ENCODE assay signal across 3 fruit fly cellular contexts in the genomic region with DNA sequence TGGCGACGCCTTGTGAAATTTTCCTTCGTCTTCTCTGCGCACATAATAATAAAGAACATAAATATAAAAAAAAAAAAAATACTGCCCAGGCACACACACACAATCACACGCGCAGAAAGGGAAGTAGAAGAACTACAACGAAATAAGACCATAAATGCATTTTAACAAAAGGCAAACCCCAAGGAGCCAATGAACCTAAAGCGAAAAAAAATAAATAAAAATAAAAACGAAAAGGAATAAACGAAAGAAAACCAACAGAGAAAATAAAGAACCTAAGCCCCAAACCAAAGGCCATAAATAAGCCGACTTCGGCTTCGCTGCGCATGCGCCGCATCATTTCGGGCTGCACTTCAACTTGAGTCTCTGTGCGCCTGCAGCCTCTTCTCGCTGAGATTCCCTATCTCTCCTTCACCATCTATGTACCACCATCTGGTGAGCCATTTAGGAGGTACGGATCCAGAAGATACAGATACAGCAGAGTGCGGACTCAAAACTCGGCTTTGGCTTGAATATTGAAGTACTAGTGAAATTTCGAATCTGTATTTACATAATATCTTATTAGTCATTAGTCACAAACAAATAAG.
TF ChIP-seq lines count a peak whose summit lies in the region.

No protein-coding gene starts in this region.

TF ChIP-seq in whole organism, embryonic, 481 proteins besides CTCF, POLR2A, EP300 and RAD21 (continued from another document and continues in another):
- TF ChIP-seq CG14710 (tag; optimal IDR thresholded peaks at IDR 0.05; lab: Kevin White, UChicago), result peak; percentile 5
- peak; percentile 3 for TF ChIP-seq CG17829 (tag; optimal IDR thresholded peaks at IDR 0.05; lab: Kevin White, UChicago)
- no peak for TF ChIP-seq Sox102F (GFP tag; optimal IDR thresholded peaks at IDR 0.05; lab: Kevin White, UChicago)
- TF ChIP-seq CG2199 (GFP tag; IDR thresholded peaks at IDR 0.05; lab: Robert Waterston, UW), result peak; percentile 81; the same call in 2 of the 3 replicates
- peak; percentile 18 for TF ChIP-seq grn (GFP tag; optimal IDR thresholded peaks at IDR 0.05; lab: Kevin White, UChicago)
- TF ChIP-seq al (GFP tag; IDR thresholded peaks at IDR 0.05; lab: Robert Waterston, UW), result no peak
- no peak for TF ChIP-seq Elba2 (GFP tag; optimal IDR thresholded peaks at IDR 0.05; lab: Kevin White, UChicago)
- peak; percentile 48 for TF ChIP-seq lbe (GFP tag; optimal IDR thresholded peaks at IDR 0.05; lab: Kevin White, UChicago)
- peak; percentile 36 for TF ChIP-seq CG33557 (GFP tag; optimal IDR thresholded peaks at IDR 0.05; lab: Kevin White, UChicago)
- TF ChIP-seq Dfd (GFP tag; optimal IDR thresholded peaks at IDR 0.05; lab: Kevin White, UChicago), result no peak
- TF ChIP-seq ro (GFP tag; IDR thresholded peaks at IDR 0.05; lab: Robert Waterston, UW), result no peak
- no peak for TF ChIP-seq Xbp1 (GFP tag; optimal IDR thresholded peaks at IDR 0.05; lab: Kevin White, UChicago)
- TF ChIP-seq crol (GFP tag; IDR thresholded peaks at IDR 0.05; lab: Robert Waterston, UW), result no peak
- no peak for TF ChIP-seq row (GFP tag; IDR thresholded peaks at IDR 0.05; lab: Robert Waterston, UW)
- no peak for TF ChIP-seq inv (GFP tag; IDR thresholded peaks at IDR 0.05; lab: Robert Waterston, UW; ENCODE audit: partially characterized antibody)
- no peak for TF ChIP-seq CG15011 (GFP tag; optimal IDR thresholded peaks at IDR 0.05; lab: Kevin White, UChicago)
- no peak for TF ChIP-seq stwl (tag; optimal IDR thresholded peaks at IDR 0.05; lab: Kevin White, UChicago)
- TF ChIP-seq Atf-2 (GFP tag; optimal IDR thresholded peaks at IDR 0.05; lab: Kevin White, UChicago), result no peak
- no peak for TF ChIP-seq CG12155 (GFP tag; optimal IDR thresholded peaks at IDR 0.05; lab: Kevin White, UChicago)
- TF ChIP-seq zf30C (GFP tag; optimal IDR thresholded peaks at IDR 0.05; lab: Kevin White, UChicago), result peak; percentile 11
- no peak for TF ChIP-seq D (optimal IDR thresholded peaks at IDR 0.05; lab: Kevin White, UChicago)
- no peak for TF ChIP-seq D (GFP tag; optimal IDR thresholded peaks at IDR 0.05; lab: Kevin White, UChicago)
- no peak for TF ChIP-seq cato (GFP tag; optimal IDR thresholded peaks at IDR 0.05; lab: Kevin White, UChicago; ENCODE audit: borderline replicate concordance)
- no peak for TF ChIP-seq CG11085 (GFP tag; IDR thresholded peaks at IDR 0.05; lab: Robert Waterston, UW)
- no peak for TF ChIP-seq CG5180 (GFP tag; optimal IDR thresholded peaks at IDR 0.05; lab: Kevin White, UChicago)
- peak; percentile 83 for TF ChIP-seq sqz (GFP tag; optimal IDR thresholded peaks at IDR 0.05; lab: Kevin White, UChicago)
- peak; percentile 20 for TF ChIP-seq Ets65A (GFP tag; lab: Kevin White, UChicago)
- peak; percentile 89 for TF ChIP-seq nom (GFP tag; optimal IDR thresholded peaks at IDR 0.05; lab: Kevin White, UChicago)
- TF ChIP-seq NC2α (GFP tag; optimal IDR thresholded peaks at IDR 0.05; lab: Kevin White, UChicago), result no peak
- no peak for TF ChIP-seq bcd (GFP tag; optimal IDR thresholded peaks at IDR 0.05; lab: Kevin White, UChicago)
- TF ChIP-seq twi (tag; optimal IDR thresholded peaks at IDR 0.05; lab: Kevin White, UChicago), result peak; percentile 71
- no peak for TF ChIP-seq wor (GFP tag; IDR thresholded peaks at IDR 0.05; lab: Robert Waterston, UW)
- peak; percentile 22 for TF ChIP-seq pros (GFP tag; optimal IDR thresholded peaks at IDR 0.05; lab: Kevin White, UChicago)
- TF ChIP-seq CG8924 (tag; optimal IDR thresholded peaks at IDR 0.05; lab: Kevin White, UChicago), result peak; percentile 51
- no peak for TF ChIP-seq CG13894 (tag; optimal IDR thresholded peaks at IDR 0.05; lab: Kevin White, UChicago)
- TF ChIP-seq knrl (GFP tag; IDR thresholded peaks at IDR 0.05; lab: Robert Waterston, UW; ENCODE audit: partially characterized antibody), result no peak
- TF ChIP-seq NC2β (GFP tag; optimal IDR thresholded peaks at IDR 0.05; lab: Kevin White, UChicago), result no peak
- TF ChIP-seq vvl (GFP tag; IDR thresholded peaks at IDR 0.05; lab: Robert Waterston, UW), result 0 out of 2 replicates have a peak, but pooled peaks have one; percentile 20
- TF ChIP-seq slou (GFP tag; optimal IDR thresholded peaks at IDR 0.05; lab: Kevin White, UChicago), result no peak
- no peak for TF ChIP-seq TFAM (GFP tag; optimal IDR thresholded peaks at IDR 0.05; lab: Kevin White, UChicago)
- peak; percentile 16 for TF ChIP-seq CG7745 (tag; optimal IDR thresholded peaks at IDR 0.05; lab: Kevin White, UChicago)
- no peak for TF ChIP-seq esg (GFP tag; conservative IDR thresholded peaks at IDR 0.05; lab: Robert Waterston, UW)
- TF ChIP-seq shn (GFP tag; optimal IDR thresholded peaks at IDR 0.05; lab: Kevin White, UChicago), result peak; percentile 6

TF ChIP-seq in whole organism, prepupa, 60 proteins besides CTCF, POLR2A, EP300 and RAD21 (continued from another document):
- TF ChIP-seq Ets21C (GFP tag; optimal IDR thresholded peaks at IDR 0.05; lab: Kevin White, UChicago), result no peak
- peak; percentile 19 for TF ChIP-seq CG3919 (GFP tag; optimal IDR thresholded peaks at IDR 0.05; lab: Kevin White, UChicago)
- peak; percentile 46 for TF ChIP-seq Ets96B (tag; optimal IDR thresholded peaks at IDR 0.05; lab: Kevin White, UChicago)
- TF ChIP-seq fd59A (GFP tag; optimal IDR thresholded peaks at IDR 0.05; lab: Kevin White, UChicago), result no peak
- no peak for TF ChIP-seq pdm3 (GFP tag; optimal IDR thresholded peaks at IDR 0.05; lab: Kevin White, UChicago)
- no peak for TF ChIP-seq achi (GFP tag; optimal IDR thresholded peaks at IDR 0.05; lab: Kevin White, UChicago)
- TF ChIP-seq CG6808 (GFP tag; optimal IDR thresholded peaks at IDR 0.05; lab: Kevin White, UChicago), result peak; percentile 77
- peak; percentile 6 for TF ChIP-seq Eip75B (GFP tag; optimal IDR thresholded peaks at IDR 0.05; lab: Kevin White, UChicago)
- TF ChIP-seq esn (GFP tag; optimal IDR thresholded peaks at IDR 0.05; lab: Kevin White, UChicago), result no peak
- TF ChIP-seq CG10631 (GFP tag; optimal IDR thresholded peaks at IDR 0.05; lab: Kevin White, UChicago), result no peak
- peak; percentile 80 for TF ChIP-seq CG9139 (GFP tag; optimal IDR thresholded peaks at IDR 0.05; lab: Kevin White, UChicago)
- TF ChIP-seq CG1621 (tag; optimal IDR thresholded peaks at IDR 0.05; lab: Kevin White, UChicago), result peak; percentile 31
- peak; percentile 38 for TF ChIP-seq CG3032 (tag; optimal IDR thresholded peaks at IDR 0.05; lab: Kevin White, UChicago)
- TF ChIP-seq CG16779 (tag; optimal IDR thresholded peaks at IDR 0.05; lab: Kevin White, UChicago), result peak; percentile 71
TF ChIP-seq in whole organism, prepupa: peak in this region for 22.

TF ChIP-seq in whole organism, wandering third instar larva, 38 proteins besides CTCF, POLR2A, EP300 and RAD21 (continued from another document):
- TF ChIP-seq br (GFP tag; optimal IDR thresholded peaks at IDR 0.05; lab: Kevin White, UChicago), result peak; percentile 11
- TF ChIP-seq Dif (GFP tag; optimal IDR thresholded peaks at IDR 0.05; lab: Kevin White, UChicago; ENCODE audit: partially characterized antibody), result no peak
- TF ChIP-seq CrebA (GFP tag; optimal IDR thresholded peaks at IDR 0.05; lab: Kevin White, UChicago; ENCODE audit: borderline replicate concordance), result peak; percentile 84
- no peak for TF ChIP-seq Hr78 (GFP tag; optimal IDR thresholded peaks at IDR 0.05; lab: Kevin White, UChicago)
- TF ChIP-seq sage (GFP tag; optimal IDR thresholded peaks at IDR 0.05; lab: Kevin White, UChicago), result peak; percentile 33
- no peak for TF ChIP-seq Myc (optimal IDR thresholded peaks at IDR 0.05; lab: Kevin White, UChicago)
- no peak for TF ChIP-seq dsf (GFP tag; optimal IDR thresholded peaks at IDR 0.05; lab: Kevin White, UChicago; ENCODE audit: borderline replicate concordance)
- TF ChIP-seq Mio (GFP tag; optimal IDR thresholded peaks at IDR 0.05; lab: Kevin White, UChicago), result no peak
- no peak for TF ChIP-seq N (GFP tag; optimal IDR thresholded peaks at IDR 0.05; lab: Kevin White, UChicago)
